2 worm cellular contexts compared by ENCODE assay signal in genomic region chrIV:4024159-4025004, ce11.
TF ChIP-seq lines count a peak whose summit lies in the region.

No protein-coding gene starts in this region.

TF ChIP-seq in whole organism, L1 larva, 84 proteins besides CTCF, POLR2A, EP300 and RAD21 (continued from another document):
- TF ChIP-seq ztf-4 (tag; optimal IDR thresholded peaks at IDR 0.05; lab: Kevin White, UChicago) (peak; percentile 0), jun-1 (tag; optimal IDR thresholded peaks at IDR 0.05; lab: Kevin White, UChicago) (peak; percentile 73), zag-1 (tag; optimal IDR thresholded peaks at IDR 0.05; lab: Kevin White, UChicago) (no peak), nhr-76 (tag; optimal IDR thresholded peaks at IDR 0.05; lab: Kevin White, UChicago) (no peak), blmp-1 (tag; optimal IDR thresholded peaks at IDR 0.05; lab: Kevin White, UChicago) (peak; percentile 82), nhr-90 (tag; optimal IDR thresholded peaks at IDR 0.05; lab: Kevin White, UChicago; ENCODE audit: poor library complexity) (peak; percentile 38)
TF ChIP-seq in whole organism, L1 larva: peak in this region for 45.

TF ChIP-seq in whole organism, L4 larva, 104 proteins besides CTCF, POLR2A, EP300 and RAD21 (continued from another document):
- no peak for TF ChIP-seq T20F7.1 (GFP tag; optimal IDR thresholded peaks at IDR 0.05; lab: Kevin White, UChicago)
- TF ChIP-seq hif-1 (tag; optimal IDR thresholded peaks at IDR 0.05; lab: Kevin White, UChicago), result peak in 1 of 2 experiments; percentile 88
- TF ChIP-seq lin-15B (tag; optimal IDR thresholded peaks at IDR 0.05; lab: Kevin White, UChicago), result no peak
- peak; percentile 38 for TF ChIP-seq dpl-1 (GFP tag; optimal IDR thresholded peaks at IDR 0.05; lab: Kevin White, UChicago)
- no peak for TF ChIP-seq nhr-76 (tag; optimal IDR thresholded peaks at IDR 0.05; lab: Kevin White, UChicago)
- TF ChIP-seq Y105C5A.15 (GFP tag; IDR thresholded peaks at IDR 0.05; lab: Robert Waterston, UW), result no peak
- peak; percentile 64; the same call in 1 of the 2 replicates for TF ChIP-seq egl-43 (GFP tag; IDR thresholded peaks at IDR 0.05; lab: Robert Waterston, UW)
- TF ChIP-seq dmd-9 (GFP tag; IDR thresholded peaks at IDR 0.05; lab: Robert Waterston, UW), result no peak
- TF ChIP-seq ceh-32 (tag; optimal IDR thresholded peaks at IDR 0.05; lab: Kevin White, UChicago; ENCODE audit: poor library complexity), result no peak
- TF ChIP-seq aly-2 (tag; optimal IDR thresholded peaks at IDR 0.05; lab: Kevin White, UChicago), result no peak
- TF ChIP-seq F26F4.8 (GFP tag; conservative IDR thresholded peaks at IDR 0.05; lab: Robert Waterston, UW), result no peak
- peak; percentile 54 for TF ChIP-seq rbr-2 (tag; optimal IDR thresholded peaks at IDR 0.05; lab: Kevin White, UChicago)
- peak in 1 of 2 experiments; percentile 63 for TF ChIP-seq lsy-2 (tag; optimal IDR thresholded peaks at IDR 0.05; lab: Kevin White, UChicago)
- no peak for TF ChIP-seq zag-1 (tag; optimal IDR thresholded peaks at IDR 0.05; lab: Kevin White, UChicago)
- TF ChIP-seq spr-1 (tag; optimal IDR thresholded peaks at IDR 0.05; lab: Kevin White, UChicago), result no peak
- TF ChIP-seq attf-4 (tag; optimal IDR thresholded peaks at IDR 0.05; lab: Kevin White, UChicago), result no peak
